Worm (Caenorhabditis elegans): ENCODE data around the gene Y55F3BL.4.
A peak's percentile ranks its signal among the peaks of the same experiment; 100 is the strongest.

Gene Y55F3BL.4

ce11 chrIV:829691-830090 is 24.8 kb downstream of the Y55F3BL.4 start:
- TF ChIP-seq pha-4 (tag; optimal IDR thresholded peaks at IDR 0.05) (no peak), unc-39 (tag; optimal IDR thresholded peaks at IDR 0.05) (no peak), sptf-1 (tag; optimal IDR thresholded peaks at IDR 0.05) (no peak)

DNA sequence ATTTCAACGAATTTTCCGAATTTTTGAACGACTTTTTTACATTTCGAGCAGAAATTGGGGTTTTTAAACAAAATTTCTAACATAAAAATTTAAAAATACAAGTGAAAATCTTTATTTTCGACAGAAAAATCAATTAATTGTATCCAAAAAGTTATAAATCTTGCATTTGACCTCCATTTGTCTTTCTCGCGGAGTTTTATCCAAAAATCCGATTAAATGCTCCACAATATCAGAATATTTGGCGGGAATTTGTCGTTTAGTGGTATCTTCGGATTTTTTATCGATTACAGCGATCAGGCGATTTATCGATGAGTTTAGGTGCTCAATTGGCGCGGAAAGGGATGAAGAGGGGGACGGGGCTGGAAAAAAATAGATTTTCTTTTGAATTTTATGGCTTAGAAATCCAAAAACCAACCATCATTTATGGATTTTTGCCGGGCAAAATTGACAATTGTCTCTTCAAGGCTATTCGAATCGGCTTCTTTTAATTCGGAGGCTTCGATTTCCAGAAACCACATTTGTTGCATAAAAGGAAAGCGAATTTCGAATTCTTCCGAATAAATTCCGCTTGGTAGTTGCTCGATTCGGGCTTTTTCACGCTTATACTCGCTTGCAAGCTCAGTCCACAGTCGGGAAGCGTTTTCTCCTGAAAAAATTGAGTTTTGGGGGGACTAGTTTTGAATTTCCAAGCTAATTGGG is 25.5 kb downstream of the Y55F3BL.4 start:
- TF ChIP-seq unc-120 (tag; optimal IDR thresholded peaks at IDR 0.05; ENCODE audit: poor library complexity, severe bottlenecking) (no peak), ceh-43 (GFP tag; optimal IDR thresholded peaks at IDR 0.05) (no peak), mep-1 (tag; optimal IDR thresholded peaks at IDR 0.05) (no peak), nhr-237 (tag; optimal IDR thresholded peaks at IDR 0.05) (no peak), zip-8 (tag; optimal IDR thresholded peaks at IDR 0.05) (no peak), lsy-2 (tag; optimal IDR thresholded peaks at IDR 0.05) (no peak), bed-3 (GFP tag; optimal IDR thresholded peaks at IDR 0.05) (no peak), mls-2 (tag; optimal IDR thresholded peaks at IDR 0.05) (no peak), ceh-83 (GFP tag; optimal IDR thresholded peaks at IDR 0.05) (no peak)

DNA sequence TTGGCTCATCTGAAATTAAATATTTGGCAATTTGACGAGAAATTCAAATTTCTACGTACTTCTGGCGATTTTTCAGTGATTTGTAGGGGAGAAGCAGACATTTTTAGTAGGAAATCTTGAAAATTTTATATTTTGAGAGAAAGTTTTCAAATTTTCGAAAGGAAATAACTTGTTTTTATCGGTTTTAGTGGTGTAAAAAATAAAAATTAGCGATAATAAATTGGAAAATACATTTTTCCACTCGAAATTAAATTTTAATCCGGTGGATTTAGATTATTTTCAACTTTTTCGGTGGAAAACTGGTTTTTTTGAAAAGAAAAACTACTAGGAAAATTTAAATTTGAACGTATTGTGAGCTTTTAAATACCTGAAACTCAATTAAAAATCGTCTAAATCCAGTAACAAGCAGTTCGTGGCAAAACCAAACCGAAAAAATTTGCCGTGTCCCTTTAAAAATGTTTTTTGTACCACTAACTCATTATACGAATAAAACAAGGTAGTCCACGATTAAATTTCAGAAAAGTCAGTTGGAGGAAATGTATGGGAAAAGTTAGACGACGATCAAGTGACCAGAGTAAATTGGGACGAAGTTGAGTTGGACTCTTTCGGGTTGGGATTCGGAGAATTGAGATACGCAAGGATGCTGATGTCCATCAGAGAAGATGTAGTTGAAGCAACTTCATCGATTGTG is 27.0 kb downstream of the Y55F3BL.4 start, which contains the start of the genes madf-1 and Y55F3BR.10:
madf-1 (minus strand) TSS at position 101 of the 691 bp plus-strand sequence.
Y55F3BR.10 (plus strand) TSS at position 641 of the 691 bp plus-strand sequence.
- TF ChIP-seq nhr-12 (tag; optimal IDR thresholded peaks at IDR 0.05): no peak
- TF ChIP-seq flh-1 (GFP tag; optimal IDR thresholded peaks at IDR 0.05): no peak
- TF ChIP-seq drap-1 (GFP tag; optimal IDR thresholded peaks at IDR 0.05): no peak
- TF ChIP-seq mab-5 (tag; optimal IDR thresholded peaks at IDR 0.05): no peak
- no peak for TF ChIP-seq unc-120 (tag; optimal IDR thresholded peaks at IDR 0.05; ENCODE audit: poor library complexity, severe bottlenecking)
- no peak for TF ChIP-seq nhr-76 (tag; optimal IDR thresholded peaks at IDR 0.05)
- TF ChIP-seq M03D4.4 (tag; optimal IDR thresholded peaks at IDR 0.05): no peak
- no peak for TF ChIP-seq blmp-1 (tag; optimal IDR thresholded peaks at IDR 0.05)

- no peak for TF ChIP-seq flh-1 (GFP tag; optimal IDR thresholded peaks at IDR 0.05)
- peak; percentile 37 for TF ChIP-seq ces-1 (GFP tag; optimal IDR thresholded peaks at IDR 0.05)
- TF ChIP-seq cnd-1 (tag; optimal IDR thresholded peaks at IDR 0.05): no peak
- peak; percentile 84 for TF ChIP-seq blmp-1 (tag; optimal IDR thresholded peaks at IDR 0.05)
These were observed 28.6 kb downstream of the Y55F3BL.4 start for ce11 chrIV:833517-833916.

DNA sequence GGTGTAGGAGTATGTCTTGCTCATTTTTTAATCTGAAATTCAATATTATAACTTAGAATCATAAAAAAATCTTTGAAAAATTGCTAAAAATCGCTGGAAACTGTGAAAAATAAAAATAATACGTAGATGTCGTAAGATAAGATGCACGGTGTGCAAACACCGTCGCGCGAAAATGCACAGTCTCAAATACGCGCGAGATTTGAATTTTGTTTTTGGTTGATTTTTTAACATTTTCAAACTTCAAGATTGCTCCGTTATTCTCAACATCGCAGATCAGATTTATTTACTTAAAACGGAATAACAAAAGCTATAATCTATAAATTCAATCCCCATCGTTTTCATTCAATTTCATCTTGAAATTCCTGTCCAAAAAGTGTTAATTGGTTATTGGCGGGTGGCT is 37.2 kb downstream of the Y55F3BL.4 start, which contains the start of gene Y55F3BR.6:
Y55F3BR.6 (minus strand) TSS at position 32 of the 400 bp plus-strand sequence.
- no peak for TF ChIP-seq nhr-2 (tag; optimal IDR thresholded peaks at IDR 0.05)
- no peak for TF ChIP-seq bed-3 (GFP tag; optimal IDR thresholded peaks at IDR 0.05)
- no peak for TF ChIP-seq pha-4 (tag; optimal IDR thresholded peaks at IDR 0.05)
- TF ChIP-seq lin-13 (tag; optimal IDR thresholded peaks at IDR 0.05): no peak
- no peak for TF ChIP-seq sptf-1 (tag; optimal IDR thresholded peaks at IDR 0.05)

DNA sequence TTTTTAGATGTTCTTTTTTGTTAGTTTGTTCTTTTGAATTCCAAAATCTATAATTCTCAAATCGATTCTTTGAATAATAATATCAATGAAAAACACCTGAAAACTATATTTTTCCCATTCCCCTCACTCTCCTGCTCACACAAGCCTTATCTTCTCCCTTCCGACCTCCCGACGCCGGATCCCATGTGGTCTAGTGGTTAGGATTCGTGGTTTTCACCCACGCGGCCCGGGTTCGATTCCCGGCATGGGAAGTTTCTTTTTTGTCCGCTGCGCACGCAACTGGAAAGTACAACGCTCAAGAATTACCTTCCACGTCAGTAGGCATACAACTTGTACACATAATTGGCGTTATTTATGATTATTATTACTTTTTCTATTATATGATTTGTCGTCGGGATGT is 37.7 kb downstream of the Y55F3BL.4 start:
- peak; percentile 68 for TF ChIP-seq drap-1 (GFP tag; optimal IDR thresholded peaks at IDR 0.05)
- TF ChIP-seq ceh-83 (GFP tag; optimal IDR thresholded peaks at IDR 0.05): peak; percentile 68
- no peak for TF ChIP-seq lin-13 (tag; optimal IDR thresholded peaks at IDR 0.05)
- peak; percentile 53 for TF ChIP-seq lin-32 (GFP tag; optimal IDR thresholded peaks at IDR 0.05)
- peak; percentile 56 for TF ChIP-seq cnd-1 (tag; optimal IDR thresholded peaks at IDR 0.05)
- TF ChIP-seq unc-39 (tag; optimal IDR thresholded peaks at IDR 0.05): no peak
- TF ChIP-seq unc-120 (tag; optimal IDR thresholded peaks at IDR 0.05; ENCODE audit: poor library complexity, severe bottlenecking): peak; percentile 60
- TF ChIP-seq ceh-39 (tag; optimal IDR thresholded peaks at IDR 0.05): no peak
- TF ChIP-seq bed-3 (GFP tag; optimal IDR thresholded peaks at IDR 0.05): peak; percentile 56
- TF ChIP-seq ceh-43 (GFP tag; optimal IDR thresholded peaks at IDR 0.05): peak; percentile 17
- peak; percentile 60 for TF ChIP-seq sem-2 (GFP tag; optimal IDR thresholded peaks at IDR 0.05)
- peak; percentile 64 for TF ChIP-seq M03D4.4 (tag; optimal IDR thresholded peaks at IDR 0.05)
- peak; percentile 47 for TF ChIP-seq mls-2 (tag; optimal IDR thresholded peaks at IDR 0.05)
- TF ChIP-seq hlh-1 (tag; optimal IDR thresholded peaks at IDR 0.05): peak; percentile 0
- TF ChIP-seq elt-3 (tag; optimal IDR thresholded peaks at IDR 0.05): no peak
- TF ChIP-seq blmp-1 (tag; optimal IDR thresholded peaks at IDR 0.05): no peak
- peak; percentile 7 for TF ChIP-seq ham-2 (GFP tag; optimal IDR thresholded peaks at IDR 0.05)
- no peak for TF ChIP-seq pha-4 (tag; optimal IDR thresholded peaks at IDR 0.05)
- TF ChIP-seq nhr-28 (tag; optimal IDR thresholded peaks at IDR 0.05): no peak
- TF ChIP-seq sptf-1 (tag; optimal IDR thresholded peaks at IDR 0.05): peak; percentile 82
- peak; percentile 15 for TF ChIP-seq flh-1 (GFP tag; optimal IDR thresholded peaks at IDR 0.05)
